Worm (Caenorhabditis elegans): ENCODE data around the gene F21C10.13.

DNA sequence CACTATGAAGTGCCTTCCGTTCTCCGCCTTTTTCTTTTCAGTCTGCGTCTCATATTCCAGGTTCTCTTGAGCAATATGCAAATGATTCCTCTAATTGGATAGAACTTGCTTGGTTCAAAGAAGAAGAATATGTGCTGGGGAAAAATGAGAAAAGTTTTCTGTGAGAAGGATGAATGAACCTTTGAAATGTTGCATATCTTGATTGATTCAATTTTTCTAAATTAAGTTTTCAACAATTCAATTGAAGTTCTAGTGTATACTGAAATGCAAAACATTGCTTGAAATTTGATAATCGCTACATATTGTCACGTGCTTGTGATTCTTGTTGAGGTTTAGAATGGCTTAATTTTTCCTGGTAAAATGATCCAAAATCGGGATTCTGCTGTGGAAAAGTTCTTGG lies 35.5 kb downstream of the F21C10.13 start:
- TF ChIP-seq nhr-28 (tag; optimal IDR thresholded peaks at IDR 0.05) (no peak), ceh-28 (tag; optimal IDR thresholded peaks at IDR 0.05) (no peak), nhr-42 (GFP tag; IDR thresholded peaks at IDR 0.05) (no peak), mxl-3 (GFP tag; optimal IDR thresholded peaks at IDR 0.05) (no peak)
